Fruit fly (Drosophila melanogaster): ENCODE data around the gene CG14778.

The CG14778 gene

DNA sequence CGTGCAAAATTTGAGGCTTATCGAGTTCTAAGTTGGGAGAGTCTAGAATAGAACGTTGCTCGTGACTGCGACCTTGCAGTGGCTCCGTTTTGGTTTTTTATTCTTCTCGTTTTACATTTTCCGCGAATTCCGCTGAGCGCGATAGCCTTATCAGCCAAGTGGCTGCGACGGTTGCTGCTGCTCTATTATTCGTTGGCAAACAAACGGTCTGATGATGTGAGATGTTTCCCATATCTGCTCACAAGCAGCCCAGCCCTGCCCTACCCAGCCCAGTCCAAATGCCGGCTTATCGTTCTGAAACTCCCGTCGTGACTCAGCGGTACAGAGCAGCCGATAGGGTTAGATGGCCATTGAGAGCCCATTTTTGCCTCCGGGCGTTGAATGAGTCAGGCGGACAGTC lies 13.1 kb downstream of the CG14778 start:
- no peak for TF ChIP-seq CG9705 (GFP tag; optimal IDR thresholded peaks at IDR 0.05)
- no peak for TF ChIP-seq Hnf4 (GFP tag; optimal IDR thresholded peaks at IDR 0.05)
- no peak for TF ChIP-seq tai (GFP tag; optimal IDR thresholded peaks at IDR 0.05)
- TF ChIP-seq foxo (GFP tag; optimal IDR thresholded peaks at IDR 0.05): no peak
- no peak for TF ChIP-seq rgr (GFP tag; optimal IDR thresholded peaks at IDR 0.05)
- no peak for TF ChIP-seq Rel (GFP tag; optimal IDR thresholded peaks at IDR 0.05)
- TF ChIP-seq Rel (tag; optimal IDR thresholded peaks at IDR 0.05): peak; percentile 33

DNA sequence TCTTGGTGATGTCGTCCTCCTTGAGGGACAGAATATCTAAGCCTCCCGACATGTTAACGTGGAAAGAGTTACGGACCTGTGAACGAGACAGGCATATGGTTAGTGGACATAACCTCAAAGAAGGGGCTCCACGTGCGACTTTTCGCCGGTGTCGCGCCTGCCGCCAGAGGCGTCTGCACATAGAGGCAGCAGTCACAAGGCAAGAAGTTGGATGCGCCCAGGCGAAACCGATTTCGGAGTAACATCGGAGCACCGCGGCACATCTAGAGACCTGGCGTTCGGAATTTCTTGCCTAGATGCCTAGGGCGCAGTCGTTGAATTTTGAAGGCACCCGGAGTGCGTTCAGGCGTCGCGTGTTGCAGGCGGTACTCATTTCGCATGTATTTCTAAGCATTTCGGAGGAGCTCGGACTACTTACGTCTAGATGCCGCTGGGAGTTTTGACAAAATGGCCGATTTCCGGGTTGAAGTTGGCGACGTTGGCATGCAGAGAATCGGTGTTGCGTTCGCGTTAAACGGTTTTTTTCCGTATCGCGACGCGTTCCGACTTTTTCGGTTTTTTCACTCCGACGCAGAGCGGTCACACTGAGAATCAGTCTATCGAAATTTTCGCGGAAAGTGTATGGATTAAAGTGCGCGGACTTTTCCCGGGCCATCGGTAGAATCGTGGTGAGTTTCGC lies 15.7 kb downstream of the CG14778 start, which contains the start of the genes sta and inc:
TSS of gene sta (minus strand) at position 574 of the 679 bp plus-strand sequence.
TSS of gene inc (plus strand) at position 640 of the 679 bp plus-strand sequence.
- TF ChIP-seq HLH106 (tag; optimal IDR thresholded peaks at IDR 0.05) (peak; percentile 72), Dif (GFP tag; optimal IDR thresholded peaks at IDR 0.05; ENCODE audit: partially characterized antibody) (peak; percentile 68), Jra (GFP tag; optimal IDR thresholded peaks at IDR 0.05) (no peak), Rel (GFP tag; optimal IDR thresholded peaks at IDR 0.05) (no peak), Rel (tag; optimal IDR thresholded peaks at IDR 0.05) (peak; percentile 72), lola (GFP tag; optimal IDR thresholded peaks at IDR 0.05) (no peak), rgr (GFP tag; optimal IDR thresholded peaks at IDR 0.05) (peak; percentile 83), CG32264 (GFP tag; optimal IDR thresholded peaks at IDR 0.05) (no peak), dsf (GFP tag; optimal IDR thresholded peaks at IDR 0.05; ENCODE audit: borderline replicate concordance) (no peak), GATAd (GFP tag; optimal IDR thresholded peaks at IDR 0.05) (no peak), Hnf4 (GFP tag; optimal IDR thresholded peaks at IDR 0.05) (no peak), Hr78 (GFP tag; optimal IDR thresholded peaks at IDR 0.05) (no peak), h (GFP tag; optimal IDR thresholded peaks at IDR 0.05) (peak; percentile 68), pan (optimal IDR thresholded peaks at IDR 0.05) (no peak), sv (GFP tag; optimal IDR thresholded peaks at IDR 0.05) (peak; percentile 15), fru (GFP tag; optimal IDR thresholded peaks at IDR 0.05) (peak; percentile 69), dl (GFP tag; optimal IDR thresholded peaks at IDR 0.05; ENCODE audit: insufficient read depth in 1 of 2, partially characterized antibody in 2 of 2) (no peak), brk (GFP tag; optimal IDR thresholded peaks at IDR 0.05) (no peak), Dfd (GFP tag; optimal IDR thresholded peaks at IDR 0.05) (no peak), ey (GFP tag; optimal IDR thresholded peaks at IDR 0.05) (peak; percentile 37), jim (GFP tag; optimal IDR thresholded peaks at IDR 0.05) (no peak), psq (GFP tag; optimal IDR thresholded peaks at IDR 0.05) (peak; percentile 27), sage (GFP tag; optimal IDR thresholded peaks at IDR 0.05) (no peak), N (GFP tag; optimal IDR thresholded peaks at IDR 0.05) (no peak), Hr83 (GFP tag; optimal IDR thresholded peaks at IDR 0.05; ENCODE audit: poor library complexity, severe bottlenecking) (peak; percentile 33), Sp1 (GFP tag; optimal IDR thresholded peaks at IDR 0.05) (peak; percentile 83), Mio (GFP tag; optimal IDR thresholded peaks at IDR 0.05) (no peak), br (GFP tag; optimal IDR thresholded peaks at IDR 0.05) (peak; percentile 69), dmrt93B (GFP tag; optimal IDR thresholded peaks at IDR 0.05) (peak; percentile 61), Vsx2 (GFP tag; optimal IDR thresholded peaks at IDR 0.05; ENCODE audit: partially characterized antibody) (no peak), Abd-B (GFP tag; optimal IDR thresholded peaks at IDR 0.05) (no peak), usp (GFP tag; optimal IDR thresholded peaks at IDR 0.05) (no peak), foxo (GFP tag; optimal IDR thresholded peaks at IDR 0.05) (peak in 1 of 2 experiments; percentile 68), woc (GFP tag; optimal IDR thresholded peaks at IDR 0.05) (peak; percentile 9), Myc (optimal IDR thresholded peaks at IDR 0.05) (no peak), CrebA (GFP tag; optimal IDR thresholded peaks at IDR 0.05; ENCODE audit: borderline replicate concordance) (no peak), OdsH (GFP tag; optimal IDR thresholded peaks at IDR 0.05) (peak; percentile 29), tai (GFP tag; optimal IDR thresholded peaks at IDR 0.05) (no peak), CG9705 (GFP tag; optimal IDR thresholded peaks at IDR 0.05) (peak; percentile 66)

Data from whole organism, wandering third instar larva.